Worm (Caenorhabditis elegans): ENCODE data around the gene F38E1.6.

ce11 chrV:8335620-8336019 is 24.3 kb upstream of the F38E1.6 start:
- TF ChIP-seq klf-2 (GFP tag; conservative IDR thresholded peaks at IDR 0.05) (no peak), med-1 (GFP tag; optimal IDR thresholded peaks at IDR 0.05; ENCODE audit: insufficient read depth) (no peak), flt-1 (GFP tag; IDR thresholded peaks at IDR 0.05) (no peak), ref-1 (GFP tag; conservative IDR thresholded peaks at IDR 0.05) (no peak), T22C8.4 (GFP tag; IDR thresholded peaks at IDR 0.05) (no peak), ztf-23 (GFP tag; IDR thresholded peaks at IDR 0.05) (no peak), tab-1 (GFP tag; IDR thresholded peaks at IDR 0.05) (no peak), ztf-29 (GFP tag; IDR thresholded peaks at IDR 0.05) (no peak)
